Worm (Caenorhabditis elegans) whole organism, midembryonic: ENCODE data around the gene srr-8.

Experiments
- T22C8.4 ChIP-seq: fragments of 200-800 bp; sonication (Bioruptor generic); IDR thresholded peaks from 2 replicates; pipeline ENCODE4 v1.3.6; 2022; ENCODE audit warnings: missing genetic modification characterization, missing compliant biosample characterization
- cog-1 ChIP-seq: sonication (generic microtip); optimal IDR thresholded peaks from 2 replicates; lab custom pipeline; 2016; ENCODE audit warnings: missing genetic modification characterization, missing compliant biosample characterization
- flt-1 ChIP-seq: fragments of 200-800 bp; sonication (Bioruptor generic); IDR thresholded peaks from 2 replicates; pipeline ENCODE4 v1.3.6; 2022; ENCODE audit warnings: missing genetic modification characterization, missing compliant biosample characterization
- klf-2 ChIP-seq: fragments of 200-800 bp; sonication (Bioruptor generic); conservative IDR thresholded peaks from 2 replicates; pipeline ENCODE4 v1.3.6; 2022; ENCODE audit warnings: missing genetic modification reagents, missing genetic modification characterization, missing compliant biosample characterization
- med-1 ChIP-seq: sonication (generic microtip); optimal IDR thresholded peaks from 2 replicates; lab custom pipeline; 2017; ENCODE audit warnings: missing genetic modification characterization, mild to moderate bottlenecking, missing compliant biosample characterization, antibody characterized with exemption, missing genetic modification reagents; ENCODE audit not compliant: insufficient read depth
- ref-1 ChIP-seq: fragments of 200-800 bp; sonication (Bioruptor generic); conservative IDR thresholded peaks from 2 replicates; pipeline ENCODE4 v1.3.6; 2022; ENCODE audit warnings: missing genetic modification reagents, missing genetic modification characterization, missing compliant biosample characterization
- ztf-29 ChIP-seq: fragments of 200-800 bp; sonication (Bioruptor generic); IDR thresholded peaks from 2 replicates; pipeline ENCODE4 v1.3.6; 2022; ENCODE audit warnings: missing genetic modification reagents, missing genetic modification characterization, missing compliant biosample characterization

DNA sequence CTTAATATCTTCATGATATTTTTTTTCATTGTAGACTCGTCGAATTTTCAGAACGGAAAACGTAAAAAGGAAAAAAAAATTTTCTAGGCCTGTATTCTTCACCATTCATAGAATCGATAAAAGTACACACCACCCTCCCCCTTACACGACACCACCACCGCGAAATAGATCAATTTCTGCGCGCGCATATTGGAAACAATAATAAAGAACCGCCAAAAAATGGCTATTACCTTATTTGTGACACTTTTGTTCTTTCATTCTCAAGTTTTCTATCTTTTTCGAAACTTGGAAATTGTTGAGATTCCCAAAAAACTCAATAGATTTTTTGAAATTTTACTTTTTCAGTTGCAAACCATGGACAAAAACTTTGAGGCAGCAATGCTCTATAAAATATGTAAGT is 26.3 kb upstream of the srr-8 start, which contains the start of gene F26G5.1:
- TF ChIP-seq ztf-29 (GFP tag; lab: Robert Waterston, UW) (no peak), T22C8.4 (GFP tag; lab: Robert Waterston, UW) (no peak), klf-2 (GFP tag; lab: Robert Waterston, UW) (no peak), med-1 (GFP tag; lab: Kevin White, UChicago) (no peak), ref-1 (GFP tag; lab: Robert Waterston, UW) (no peak), flt-1 (GFP tag; lab: Robert Waterston, UW) (no peak), cog-1 (tag; lab: Kevin White, UChicago) (no peak)
